Worm (Caenorhabditis elegans) whole organism, midembryonic: ENCODE results near the gene F58H1.5.

Experiments used
- T22C8.4 ChIP-seq: fragments of 200-800 bp; sonication (Bioruptor generic); IDR thresholded peaks from 2 replicates; pipeline ENCODE4 v1.3.6; 2022; ENCODE audit warnings: missing genetic modification characterization, missing compliant biosample characterization
- cog-1 ChIP-seq: sonication (generic microtip); optimal IDR thresholded peaks from 2 replicates; lab custom pipeline; 2016; ENCODE audit warnings: missing genetic modification characterization, missing compliant biosample characterization
- flt-1 ChIP-seq: fragments of 200-800 bp; sonication (Bioruptor generic); IDR thresholded peaks from 2 replicates; pipeline ENCODE4 v1.3.6; 2022; ENCODE audit warnings: missing genetic modification characterization, missing compliant biosample characterization
- klf-2 ChIP-seq: fragments of 200-800 bp; sonication (Bioruptor generic); conservative IDR thresholded peaks from 2 replicates; pipeline ENCODE4 v1.3.6; 2022; ENCODE audit warnings: missing genetic modification reagents, missing genetic modification characterization, missing compliant biosample characterization
- med-1 ChIP-seq: sonication (generic microtip); optimal IDR thresholded peaks from 2 replicates; lab custom pipeline; 2017; ENCODE audit warnings: missing genetic modification characterization, mild to moderate bottlenecking, missing compliant biosample characterization, antibody characterized with exemption, missing genetic modification reagents; ENCODE audit not compliant: insufficient read depth
- ref-1 ChIP-seq: fragments of 200-800 bp; sonication (Bioruptor generic); conservative IDR thresholded peaks from 2 replicates; pipeline ENCODE4 v1.3.6; 2022; ENCODE audit warnings: missing genetic modification reagents, missing genetic modification characterization, missing compliant biosample characterization
- tab-1 ChIP-seq: fragments of 200-800 bp; sonication (Bioruptor generic); IDR thresholded peaks from 2 replicates; pipeline ENCODE4 v1.3.6; 2022; ENCODE audit warnings: missing genetic modification characterization, missing compliant biosample characterization
- ztf-23 ChIP-seq: fragments of 200-800 bp; sonication (Bioruptor generic); IDR thresholded peaks from 2 replicates; pipeline ENCODE4 v1.3.6; 2022; ENCODE audit warnings: missing genetic modification reagents, missing genetic modification characterization, missing compliant biosample characterization
- ztf-29 ChIP-seq: fragments of 200-800 bp; sonication (Bioruptor generic); IDR thresholded peaks from 2 replicates; pipeline ENCODE4 v1.3.6; 2022; ENCODE audit warnings: missing genetic modification reagents, missing genetic modification characterization, missing compliant biosample characterization

Gene F58H1.5

DNA sequence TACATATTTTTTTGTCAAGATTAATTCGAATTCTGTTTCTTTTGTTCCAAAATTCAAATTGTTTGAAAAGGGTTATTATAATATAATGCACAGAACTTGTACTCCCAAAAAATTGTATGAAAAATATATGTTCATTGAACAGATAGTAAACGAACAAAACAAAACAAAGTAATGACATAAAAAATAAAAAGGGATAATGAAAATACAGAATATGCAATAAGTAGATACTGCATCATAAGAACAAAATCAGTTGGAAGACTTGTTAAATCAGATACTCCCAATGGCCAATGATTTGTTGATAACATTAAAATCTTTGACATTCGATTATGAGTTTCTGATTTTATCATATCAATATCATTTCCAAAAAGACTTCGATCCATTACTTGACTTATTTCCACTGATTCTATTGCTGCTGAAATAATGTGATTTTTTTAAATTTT is 46.3 kb downstream of the F58H1.5 start:
- TF ChIP-seq ztf-23 = no peak
- no peak for TF ChIP-seq klf-2 (GFP tag; lab: Robert Waterston, UW)
- no peak for TF ChIP-seq tab-1 (GFP tag; lab: Robert Waterston, UW)
- TF ChIP-seq ztf-29 (GFP tag; lab: Robert Waterston, UW) = no peak
- no peak for TF ChIP-seq med-1 (GFP tag; lab: Kevin White, UChicago)
- no peak for TF ChIP-seq cog-1 (tag; lab: Kevin White, UChicago)
- TF ChIP-seq T22C8.4 (GFP tag; lab: Robert Waterston, UW) = no peak
- no peak for TF ChIP-seq flt-1 (GFP tag; lab: Robert Waterston, UW)
- no peak for TF ChIP-seq ref-1

DNA sequence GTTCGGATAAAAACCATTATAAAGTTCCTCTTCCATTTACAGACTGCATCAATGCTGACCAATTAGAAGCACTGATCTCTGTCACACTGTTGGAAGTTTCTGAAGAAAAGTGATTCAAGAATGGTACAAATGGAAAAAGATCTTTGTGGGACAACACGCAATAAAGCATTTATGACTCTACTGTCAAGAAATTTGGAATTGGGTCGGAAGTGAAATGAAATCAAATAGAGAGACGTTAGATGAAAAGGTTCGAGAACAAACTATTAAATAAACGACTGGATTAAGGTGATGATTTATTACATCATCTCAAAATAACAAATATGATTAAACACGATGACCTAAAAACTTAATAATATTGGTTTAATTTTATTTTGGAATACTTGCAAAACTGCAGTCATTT is 48.3 kb downstream of the F58H1.5 start, which contains the start of gene F57F5.3:
Gene F57F5.3, minus strand, starts transcription at position 101 of the 400 bp plus-strand sequence.
- TF ChIP-seq flt-1 (GFP tag; lab: Robert Waterston, UW) (no peak), ref-1 (no peak), cog-1 (tag; lab: Kevin White, UChicago) (no peak)

DNA sequence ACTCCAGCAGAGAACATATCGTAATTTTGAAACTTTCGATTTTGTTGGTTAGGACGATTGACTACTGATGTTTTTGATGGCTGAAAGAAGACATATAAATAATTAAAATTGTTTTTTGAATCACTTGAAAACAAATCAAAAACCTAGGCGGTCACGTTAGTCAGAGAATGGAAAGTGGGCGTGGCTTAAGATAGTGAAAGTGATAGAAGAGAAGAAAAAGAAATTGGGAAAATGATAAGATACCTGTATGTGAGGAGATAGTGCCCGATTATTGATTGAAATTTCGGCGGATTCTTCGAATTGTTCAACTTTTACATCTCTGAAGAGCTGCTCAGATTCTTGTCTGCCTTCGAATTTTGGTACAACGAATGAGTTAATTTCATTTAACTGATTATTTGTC is 53.5 kb downstream of the F58H1.5 start:
- no peak for TF ChIP-seq med-1 (GFP tag; lab: Kevin White, UChicago)
- TF ChIP-seq T22C8.4 (GFP tag; lab: Robert Waterston, UW) = no peak
- no peak for TF ChIP-seq ztf-23
- no peak for TF ChIP-seq cog-1 (tag; lab: Kevin White, UChicago)
- no peak for TF ChIP-seq ztf-29 (GFP tag; lab: Robert Waterston, UW)
- TF ChIP-seq klf-2 (GFP tag; lab: Robert Waterston, UW) = no peak
- TF ChIP-seq ref-1 = no peak
- no peak for TF ChIP-seq flt-1 (GFP tag; lab: Robert Waterston, UW)
- TF ChIP-seq tab-1 (GFP tag; lab: Robert Waterston, UW) = no peak
